Worm (Caenorhabditis elegans): ENCODE data around the gene bath-42.

Gene bath-42

DNA sequence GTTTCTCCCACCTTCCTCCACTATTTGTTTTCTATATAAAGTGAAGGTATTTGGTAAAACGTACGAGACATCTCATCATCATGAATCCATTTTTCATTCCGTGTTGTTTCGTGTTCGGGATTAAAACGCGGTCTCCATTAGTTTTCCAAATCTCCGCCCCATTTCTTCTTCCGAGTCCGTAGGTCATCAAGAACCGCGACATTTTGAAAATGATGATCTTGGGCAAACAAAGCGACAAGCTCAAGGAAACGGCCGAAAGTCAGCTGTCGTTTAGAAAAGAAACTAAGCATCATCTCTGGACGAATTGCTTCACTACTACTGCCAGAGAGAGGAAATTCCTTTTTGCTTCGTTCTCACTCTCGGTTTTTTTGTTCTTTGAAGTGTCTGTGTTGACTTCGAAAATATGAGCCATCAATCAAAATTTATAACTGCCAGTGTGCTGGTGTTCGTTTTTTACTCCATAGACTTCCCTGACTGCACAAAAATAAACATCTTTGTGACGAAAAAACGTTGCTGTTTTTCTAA is 9.5 kb upstream of the bath-42 start:
- TF ChIP-seq ceh-9 (tag; optimal IDR thresholded peaks at IDR 0.05) (no peak), dmd-4 (tag; optimal IDR thresholded peaks at IDR 0.05; ENCODE audit: borderline replicate concordance) (no peak), pha-4 (tag; optimal IDR thresholded peaks at IDR 0.05) (no peak), unc-3 (GFP tag; conservative IDR thresholded peaks at IDR 0.05) (no peak), unc-3 (tag; optimal IDR thresholded peaks at IDR 0.05) (no peak), ets-4 (tag; optimal IDR thresholded peaks at IDR 0.05) (no peak), ceh-2 (tag; optimal IDR thresholded peaks at IDR 0.05) (no peak), K02D7.2 (tag; optimal IDR thresholded peaks at IDR 0.05) (no peak), pros-1 (tag; optimal IDR thresholded peaks at IDR 0.05) (no peak), Y22D7AL.16 (tag; optimal IDR thresholded peaks at IDR 0.05) (no peak), hlh-15 (tag; optimal IDR thresholded peaks at IDR 0.05) (no peak), pag-3 (tag; optimal IDR thresholded peaks at IDR 0.05; ENCODE audit: borderline replicate concordance) (no peak), sox-4 (tag; optimal IDR thresholded peaks at IDR 0.05) (no peak), lim-6 (tag; optimal IDR thresholded peaks at IDR 0.05) (no peak)

DNA sequence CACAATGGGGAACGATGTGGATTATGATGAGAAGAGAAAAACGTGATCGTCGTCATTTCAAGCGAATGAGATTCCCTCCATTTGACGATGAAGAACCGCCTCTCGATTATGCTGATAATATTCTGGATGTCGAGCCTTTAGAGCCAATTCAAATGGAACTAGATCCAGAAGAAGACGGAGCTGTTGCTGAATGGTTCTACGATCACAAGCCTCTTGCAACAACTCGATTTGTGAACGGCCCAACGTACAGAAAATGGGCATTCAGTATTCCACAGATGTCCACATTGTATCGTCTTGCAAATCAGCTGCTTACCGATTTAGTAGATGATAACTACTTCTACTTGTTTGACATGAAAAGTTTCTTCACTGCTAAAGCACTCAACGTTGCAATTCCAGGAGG is 1.6 kb upstream of the bath-42 start:
- TF ChIP-seq elt-2 (tag; optimal IDR thresholded peaks at IDR 0.05) (no peak), sdc-2 (tag; optimal IDR thresholded peaks at IDR 0.05) (no peak), ceh-31 (tag; optimal IDR thresholded peaks at IDR 0.05) (no peak), lim-6 (tag; optimal IDR thresholded peaks at IDR 0.05) (no peak), hlh-13 (GFP tag; optimal IDR thresholded peaks at IDR 0.05) (no peak)

DNA sequence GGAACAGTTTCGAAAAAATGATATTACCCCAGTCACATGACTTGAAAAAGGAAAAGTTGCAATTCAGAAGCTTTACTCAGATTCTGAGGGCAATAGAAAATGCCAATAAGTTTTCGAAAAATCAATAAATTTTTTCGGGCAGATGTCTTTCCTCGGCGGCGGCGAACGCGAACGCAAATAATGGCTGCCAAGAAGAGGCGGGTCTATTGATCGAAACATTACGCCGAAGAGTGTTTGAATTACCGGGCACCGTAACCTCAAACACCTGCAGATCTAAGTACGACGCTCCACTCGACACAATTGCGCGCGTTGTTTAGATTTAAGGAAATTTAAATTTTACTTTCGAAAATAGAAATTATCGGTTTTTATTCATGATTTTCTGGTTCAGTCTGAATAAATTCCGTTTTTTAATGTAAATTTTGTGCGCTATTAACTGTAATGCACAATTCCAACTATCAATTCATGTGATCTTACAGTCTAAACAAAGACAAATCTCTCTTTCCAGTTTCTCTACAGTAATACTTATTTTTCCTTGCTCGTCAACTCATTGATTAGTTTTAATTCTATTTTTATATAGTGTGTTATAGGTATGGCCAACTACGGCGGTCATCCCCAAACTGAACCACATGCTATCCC is 723 bp upstream of the bath-42 start, which contains the start of gene prp-8:
prp-8 (plus strand) TSS at position 586 of the 636 bp plus-strand sequence.
- TF ChIP-seq ahr-1 (tag; optimal IDR thresholded peaks at IDR 0.05), result no peak
- no peak for TF ChIP-seq C38D4.7 (GFP tag; optimal IDR thresholded peaks at IDR 0.05)
- TF ChIP-seq ceh-9 (tag; optimal IDR thresholded peaks at IDR 0.05), result no peak
- peak; percentile 6 for TF ChIP-seq ceh-2 (tag; optimal IDR thresholded peaks at IDR 0.05)
- TF ChIP-seq zip-5 (tag; optimal IDR thresholded peaks at IDR 0.05), result no peak
- peak; percentile 4 for TF ChIP-seq C08G9.2 (tag; optimal IDR thresholded peaks at IDR 0.05)
- peak; percentile 11 for TF ChIP-seq ets-4 (tag; optimal IDR thresholded peaks at IDR 0.05)
- peak; percentile 2 for TF ChIP-seq Y22D7AL.16 (tag; optimal IDR thresholded peaks at IDR 0.05)
- no peak for TF ChIP-seq hlh-6 (tag; optimal IDR thresholded peaks at IDR 0.05)
- no peak for TF ChIP-seq hlh-13 (GFP tag; optimal IDR thresholded peaks at IDR 0.05)
- TF ChIP-seq fkh-10 (GFP tag; optimal IDR thresholded peaks at IDR 0.05), result no peak
- TF ChIP-seq dve-1 (tag; optimal IDR thresholded peaks at IDR 0.05), result peak; percentile 65
- peak; percentile 93 for TF ChIP-seq nfya-1 (tag; optimal IDR thresholded peaks at IDR 0.05)
- no peak for TF ChIP-seq pat-9 (tag; optimal IDR thresholded peaks at IDR 0.05)
- TF ChIP-seq ceh-45 (GFP tag; IDR thresholded peaks at IDR 0.05), result no peak
- TF ChIP-seq ceh-6 (GFP tag; optimal IDR thresholded peaks at IDR 0.05), result no peak
- peak; percentile 46 for TF ChIP-seq madf-2 (tag; optimal IDR thresholded peaks at IDR 0.05)
- no peak for TF ChIP-seq lim-6 (tag; optimal IDR thresholded peaks at IDR 0.05)
- no peak for TF ChIP-seq tbx-7 (tag; optimal IDR thresholded peaks at IDR 0.05)
- no peak for TF ChIP-seq eyg-1 (tag; optimal IDR thresholded peaks at IDR 0.05)
- TF ChIP-seq K02D7.2 (tag; optimal IDR thresholded peaks at IDR 0.05), result no peak
- TF ChIP-seq ceh-18 (tag; optimal IDR thresholded peaks at IDR 0.05), result peak; percentile 84
- peak; percentile 9 for TF ChIP-seq pha-2 (tag; optimal IDR thresholded peaks at IDR 0.05)
- peak; percentile 19 for TF ChIP-seq rnt-1 (tag; optimal IDR thresholded peaks at IDR 0.05)
- no peak for TF ChIP-seq ceh-22 (tag; optimal IDR thresholded peaks at IDR 0.05)
- peak; percentile 65 for TF ChIP-seq ref-2 (tag; optimal IDR thresholded peaks at IDR 0.05)
- TF ChIP-seq K09A11.1 (tag; optimal IDR thresholded peaks at IDR 0.05; ENCODE audit: insufficient read depth), result no peak
- peak; percentile 78 for TF ChIP-seq unc-42 (tag; optimal IDR thresholded peaks at IDR 0.05)
- no peak for TF ChIP-seq T23F11.4 (GFP tag; optimal IDR thresholded peaks at IDR 0.05)
- TF ChIP-seq fax-1 (tag; optimal IDR thresholded peaks at IDR 0.05), result no peak
- no peak for TF ChIP-seq dmd-4 (tag; optimal IDR thresholded peaks at IDR 0.05; ENCODE audit: borderline replicate concordance)
- no peak for TF ChIP-seq unc-3 (GFP tag; conservative IDR thresholded peaks at IDR 0.05)
- no peak for TF ChIP-seq unc-3 (tag; optimal IDR thresholded peaks at IDR 0.05)
- peak; percentile 77 for TF ChIP-seq hlh-30 (tag; optimal IDR thresholded peaks at IDR 0.05; ENCODE audit: insufficient read depth)
- TF ChIP-seq odd-2 (tag; optimal IDR thresholded peaks at IDR 0.05), result no peak
- TF ChIP-seq pros-1 (tag; optimal IDR thresholded peaks at IDR 0.05), result peak; percentile 64
- TF ChIP-seq tbx-2 (tag; optimal IDR thresholded peaks at IDR 0.05), result peak; percentile 71
- no peak; the same call in 1 of the 2 replicates for TF ChIP-seq sox-2 (GFP tag; IDR thresholded peaks at IDR 0.05)
- no peak for TF ChIP-seq lin-11 (tag; optimal IDR thresholded peaks at IDR 0.05)
